Fruit fly (Drosophila melanogaster): ENCODE measurements around the gene CG14324.

The CG14324 gene

dm6 chr3R:17647444-17647843, 28.8 kb upstream of the CG14324 start, which contains the start of gene CG14322 (continued):
- no peak for TF ChIP-seq fd96Cb (tag; optimal IDR thresholded peaks at IDR 0.05)
- no peak for TF ChIP-seq CG10147 (GFP tag; optimal IDR thresholded peaks at IDR 0.05)
- TF ChIP-seq CG12942 (GFP tag; optimal IDR thresholded peaks at IDR 0.05), result no peak
- TF ChIP-seq CTCF (GFP tag; optimal IDR thresholded peaks at IDR 0.05), result peak; percentile 28
- TF ChIP-seq CG18599 (GFP tag; optimal IDR thresholded peaks at IDR 0.05), result no peak
- no peak for TF ChIP-seq Dek (tag; optimal IDR thresholded peaks at IDR 0.05)
- TF ChIP-seq kah (GFP tag; optimal IDR thresholded peaks at IDR 0.05), result no peak
- TF ChIP-seq abd-A (tag; optimal IDR thresholded peaks at IDR 0.05), result no peak
- no peak for TF ChIP-seq nerfin-2 (GFP tag; IDR thresholded peaks at IDR 0.05; ENCODE audit: partially characterized antibody)
- peak; percentile 29; the same call in 1 of the 3 replicates for TF ChIP-seq knrl (GFP tag; IDR thresholded peaks at IDR 0.05; ENCODE audit: partially characterized antibody)
- TF ChIP-seq E2f2 (GFP tag; IDR thresholded peaks at IDR 0.05), result peak; percentile 90
- TF ChIP-seq inv (GFP tag; IDR thresholded peaks at IDR 0.05; ENCODE audit: partially characterized antibody), result no peak
- no peak for TF ChIP-seq CG12659 (GFP tag; optimal IDR thresholded peaks at IDR 0.05)
- peak; percentile 68 for TF ChIP-seq CG2116 (GFP tag; optimal IDR thresholded peaks at IDR 0.05)
- no peak for TF ChIP-seq sd (tag; optimal IDR thresholded peaks at IDR 0.05)
- TF ChIP-seq Hey (tag; optimal IDR thresholded peaks at IDR 0.05), result no peak
- no peak for TF ChIP-seq pros (GFP tag; optimal IDR thresholded peaks at IDR 0.05)
- no peak for TF ChIP-seq dm (GFP tag; optimal IDR thresholded peaks at IDR 0.05)
- peak; percentile 17 for TF ChIP-seq tin (GFP tag; optimal IDR thresholded peaks at IDR 0.05)
- TF ChIP-seq ro (GFP tag; IDR thresholded peaks at IDR 0.05), result no peak
- no peak for TF ChIP-seq ham (GFP tag; IDR thresholded peaks at IDR 0.05)
- TF ChIP-seq CG7928 (GFP tag; optimal IDR thresholded peaks at IDR 0.05), result no peak
- no peak for TF ChIP-seq sim (GFP tag; IDR thresholded peaks at IDR 0.05)
- no peak for TF ChIP-seq ttk (GFP tag; IDR thresholded peaks at IDR 0.05)
- peak; percentile 45 for TF ChIP-seq vvl (GFP tag; IDR thresholded peaks at IDR 0.05)
- TF ChIP-seq CG15601 (tag; optimal IDR thresholded peaks at IDR 0.05), result no peak
- peak; percentile 4 for TF ChIP-seq CG12769 (tag; optimal IDR thresholded peaks at IDR 0.05)
- TF ChIP-seq Ssrp (tag; optimal IDR thresholded peaks at IDR 0.05), result no peak
- TF ChIP-seq schlank (tag; optimal IDR thresholded peaks at IDR 0.05), result no peak
- TF ChIP-seq oc (tag; optimal IDR thresholded peaks at IDR 0.05), result no peak
- TF ChIP-seq CG6654 (GFP tag; optimal IDR thresholded peaks at IDR 0.05), result no peak
- no peak for TF ChIP-seq CG31224 (GFP tag; IDR thresholded peaks at IDR 0.05)
- TF ChIP-seq Spps (tag; optimal IDR thresholded peaks at IDR 0.05), result no peak
- peak; percentile 23 for TF ChIP-seq CG17802 (tag; optimal IDR thresholded peaks at IDR 0.05)
- no peak for TF ChIP-seq CG8765 (GFP tag; IDR thresholded peaks at IDR 0.05)
- TF ChIP-seq CG31388 (GFP tag; optimal IDR thresholded peaks at IDR 0.05), result no peak
- peak; percentile 62 for TF ChIP-seq CG15479 (GFP tag; optimal IDR thresholded peaks at IDR 0.05)
- no peak for TF ChIP-seq jigr1 (GFP tag; IDR thresholded peaks at IDR 0.05)
- TF ChIP-seq hb (GFP tag; IDR thresholded peaks at IDR 0.05; ENCODE audit: partially characterized antibody), result no peak
- no peak for TF ChIP-seq yki (optimal IDR thresholded peaks at IDR 0.05)
- TF ChIP-seq CG2202 (tag; optimal IDR thresholded peaks at IDR 0.05), result no peak
- TF ChIP-seq cg (GFP tag; optimal IDR thresholded peaks at IDR 0.05), result no peak
- no peak for TF ChIP-seq CkIIα-i1 (GFP tag; IDR thresholded peaks at IDR 0.05)
- TF ChIP-seq tio (GFP tag; optimal IDR thresholded peaks at IDR 0.05), result no peak
- no peak for TF ChIP-seq hbn (GFP tag; IDR thresholded peaks at IDR 0.05; ENCODE audit: partially characterized antibody)
- no peak for TF ChIP-seq CG3726 (GFP tag; IDR thresholded peaks at IDR 0.05)
- TF ChIP-seq HLH3B (GFP tag; IDR thresholded peaks at IDR 0.05), result no peak
- peak; percentile 19 for TF ChIP-seq lilli (GFP tag; optimal IDR thresholded peaks at IDR 0.05)
- no peak for TF ChIP-seq wdn (GFP tag; IDR thresholded peaks at IDR 0.05)
- TF ChIP-seq Ets65A (GFP tag), result peak; percentile 27
- TF ChIP-seq eve (GFP tag; optimal IDR thresholded peaks at IDR 0.05), result no peak
- TF ChIP-seq CG4360 (GFP tag; IDR thresholded peaks at IDR 0.05), result no peak

Measured in whole organism, embryonic.